Worm (Caenorhabditis elegans) whole organism, L1 larva: Measurements from ENCODE around the gene C04G6.2.

Experiments
- ces-1 ChIP-seq: fragments of 150-350 bp; optimal IDR thresholded peaks from 2 replicates; lab custom pipeline; 2014; ENCODE audit warnings: missing biosample characterization, missing genetic modification reagents, missing genetic modification characterization
- efl-3 ChIP-seq: fragments of 200-800 bp; sonication (Bioruptor generic); optimal IDR thresholded peaks from 2 replicates; lab custom pipeline; 2018; ENCODE audit warnings: mild to moderate bottlenecking, missing genetic modification characterization, missing compliant biosample characterization

The C04G6.2 gene

ce11 chrII:5142619-5143018 is 49.6 kb downstream of the C04G6.2 start, which contains the start of gene F58A6.1:
Gene F58A6.1 (plus strand): TSS chrII:5142919.
- TF ChIP-seq efl-3 (GFP tag; lab: Kevin White, UChicago) (no peak), ces-1 (GFP tag; lab: Kevin White, UChicago) (no peak)
